Fruit fly (Drosophila melanogaster) whole organism, embryonic: ENCODE data around the gene Surf1.

Experiments used
- CG10147 ChIP-seq: fragments of 200-800 bp; sonication (Bioruptor generic); optimal IDR thresholded peaks from 2 replicates; lab custom pipeline; 2019; ENCODE audit warnings: missing biosample characterization, mild to moderate bottlenecking, missing genetic modification characterization, moderate library complexity
- CG11504 ChIP-seq: fragments of 200-800 bp; sonication (Bioruptor generic); optimal IDR thresholded peaks from 3 replicates; lab custom pipeline; 2019; ENCODE audit warnings: missing biosample characterization, mild to moderate bottlenecking, missing genetic modification characterization, moderate library complexity
- CG1233 ChIP-seq: fragments of 200-800 bp; sonication (Bioruptor generic); optimal IDR thresholded peaks from 4 replicates; lab custom pipeline; 2018; ENCODE audit warnings: missing biosample characterization, mild to moderate bottlenecking, missing genetic modification characterization
- CG14441 ChIP-seq: fragments of 200-800 bp; sonication (Bioruptor generic); IDR thresholded peaks from 2 replicates; pipeline ENCODE4 v1.3.6; 2022; ENCODE audit warnings: missing biosample characterization, missing genetic modification characterization
- CG18011 ChIP-seq: fragments of 200-800 bp; sonication (Bioruptor generic); optimal IDR thresholded peaks from 2 replicates; lab custom pipeline; 2017; ENCODE audit warnings: missing biosample characterization, missing genetic modification characterization, mild to moderate bottlenecking, moderate library complexity, missing genotype
- CG18262 ChIP-seq: fragments of 200-800 bp; optimal IDR thresholded peaks from 3 replicates; lab custom pipeline; 2019; ENCODE audit warnings: missing biosample characterization, mild to moderate bottlenecking, missing genetic modification characterization, moderate library complexity
- CG2199 ChIP-seq: fragments of 200-800 bp; sonication (Bioruptor generic); IDR thresholded peaks from 3 replicates; pipeline ENCODE4 v1.3.6; 2022; ENCODE audit warnings: missing biosample characterization, missing genetic modification characterization
- CG3163 ChIP-seq: fragments of 200-800 bp; sonication (Bioruptor generic); optimal IDR thresholded peaks from 3 replicates; lab custom pipeline; 2016; ENCODE audit warnings: missing biosample characterization, missing genetic modification characterization
- CG34376 ChIP-seq: fragments of 200-800 bp; sonication (Bioruptor generic); optimal IDR thresholded peaks from 2 replicates; lab custom pipeline; 2018; ENCODE audit warnings: missing biosample characterization, mild to moderate bottlenecking, missing genetic modification characterization
- CG6689 ChIP-seq: fragments of 200-800 bp; sonication (Bioruptor generic); IDR thresholded peaks from 2 replicates; pipeline ENCODE4 v1.3.6; 2022; ENCODE audit warnings: missing biosample characterization, missing genetic modification characterization
- CG7357 ChIP-seq: fragments of 200-800 bp; sonication (Bioruptor generic); IDR thresholded peaks from 3 replicates; pipeline ENCODE4 v1.3.6; 2022; ENCODE audit warnings: missing biosample characterization, missing genetic modification characterization
- CG7745 ChIP-seq: fragments of 200-800 bp; sonication (Bioruptor generic); optimal IDR thresholded peaks from 2 replicates; lab custom pipeline; 2018; ENCODE audit warnings: missing biosample characterization, mild to moderate bottlenecking, missing genetic modification characterization, moderate library complexity
- CG8290 ChIP-seq, 3 experiments: fragments of 200-800 bp; sonication (Bioruptor generic); optimal IDR thresholded peaks; 2 replicates each; lab custom pipeline; 2016 to 2019; ENCODE audit warnings: missing biosample characterization in 3 of 3, missing genetic modification characterization in 3 of 3, mild to moderate bottlenecking in 2 of 3, moderate library complexity in 1 of 3
- CG9876 ChIP-seq: fragments of 200-800 bp; sonication (Bioruptor generic); optimal IDR thresholded peaks from 2 replicates; lab custom pipeline; 2016; ENCODE audit warnings: missing biosample characterization, missing genetic modification characterization
- CG9932 ChIP-seq: fragments of 200-800 bp; sonication (Bioruptor generic); IDR thresholded peaks from 2 replicates; pipeline ENCODE4 v1.3.6; 2022; ENCODE audit warnings: missing biosample characterization, missing genetic modification characterization
- D19A ChIP-seq: fragments of 200-800 bp; optimal IDR thresholded peaks from 3 replicates; lab custom pipeline; 2019; ENCODE audit warnings: missing biosample characterization, mild to moderate bottlenecking, missing genetic modification characterization, moderate library complexity
- GATAe ChIP-seq: fragments of 200-800 bp; sonication (Bioruptor generic); conservative IDR thresholded peaks from 2 replicates; pipeline ENCODE4 v1.3.6; 2022; ENCODE audit warnings: missing biosample characterization, missing genetic modification characterization
- HLH3B ChIP-seq: fragments of 200-800 bp; sonication (Bioruptor generic); IDR thresholded peaks from 2 replicates; pipeline ENCODE4 v1.3.6; 2022; ENCODE audit warnings: missing biosample characterization, missing genetic modification characterization
- HLH4C ChIP-seq: fragments of 200-800 bp; sonication (Bioruptor generic); IDR thresholded peaks from 3 replicates; pipeline ENCODE4 v1.3.6; 2022; ENCODE audit warnings: missing biosample characterization, missing genetic modification characterization; ENCODE audit not compliant: partially characterized antibody
- Hr51 ChIP-seq, 2 experiments: fragments of 200-800 bp; sonication (Bioruptor generic); optimal IDR thresholded peaks; 2 replicates in 1 of 2; 3 replicates in 1 of 2; lab custom pipeline; 2016 to 2018; ENCODE audit warnings: missing biosample characterization in 2 of 2, missing genetic modification characterization in 2 of 2, mild to moderate bottlenecking in 1 of 2, moderate library complexity in 1 of 2
- MTF-1 ChIP-seq: fragments of 200-800 bp; sonication (Bioruptor generic); optimal IDR thresholded peaks from 2 replicates; lab custom pipeline; 2018; ENCODE audit warnings: missing biosample characterization, mild to moderate bottlenecking, missing genetic modification characterization, borderline replicate concordance
- Med ChIP-seq: fragments of 200-800 bp; sonication (Bioruptor generic); peaks from one replicate; lab custom pipeline; 2016; ENCODE audit warnings: missing biosample characterization, missing genetic modification characterization, mild to moderate bottlenecking, inconsistent platforms, moderate library complexity
- Meics ChIP-seq: fragments of 200-800 bp; sonication (Bioruptor generic); optimal IDR thresholded peaks from 2 replicates; lab custom pipeline; 2017; ENCODE audit warnings: missing biosample characterization, mild to moderate bottlenecking, missing genetic modification characterization
- Oaz ChIP-seq: fragments of 200-800 bp; sonication (Bioruptor generic); IDR thresholded peaks from 2 replicates; pipeline ENCODE4 v1.3.6; 2022; ENCODE audit warnings: missing biosample characterization, missing genetic modification characterization
- Optix ChIP-seq: fragments of 200-800 bp; sonication (Bioruptor generic); IDR thresholded peaks from 3 replicates; pipeline ENCODE4 v1.3.6; 2022; ENCODE audit warnings: missing biosample characterization, missing genetic modification characterization
- Pdp1 ChIP-seq, 2 experiments: fragments of 200-800 bp; sonication (Bioruptor generic); optimal IDR thresholded peaks; 3 replicates each; lab custom pipeline; 2016; ENCODE audit warnings: missing biosample characterization in 2 of 2, missing genetic modification characterization in 2 of 2, mild to moderate bottlenecking in 1 of 2, moderate library complexity in 1 of 2
- Rfx ChIP-seq: fragments of 200-800 bp; sonication (Bioruptor generic); IDR thresholded peaks from 2 replicates; pipeline ENCODE4 v1.3.6; 2022; ENCODE audit warnings: missing biosample characterization, missing genetic modification characterization
- Stat92E ChIP-seq, 3 experiments: fragments of >200 bp in 2 of 3; fragments of 200-800 bp in 1 of 3; sonication (Bioruptor generic) in 1 of 3; optimal IDR thresholded peaks; 2 replicates each; lab custom pipeline; 2017 to 2019; ENCODE audit warnings: missing biosample characterization in 3 of 3, missing genetic modification characterization in 3 of 3, mild to moderate bottlenecking in 1 of 3, moderate library complexity in 1 of 3
- ci ChIP-seq: fragments of 200-800 bp; sonication (Bioruptor generic); IDR thresholded peaks from 3 replicates; pipeline ENCODE4 v1.3.6; 2022; ENCODE audit warnings: missing biosample characterization, missing genetic modification characterization
- crc ChIP-seq: fragments of 200-800 bp; sonication (Bioruptor generic); optimal IDR thresholded peaks from 2 replicates; lab custom pipeline; 2016; ENCODE audit warnings: missing biosample characterization, missing genetic modification characterization
- crol ChIP-seq: fragments of 200-800 bp; sonication (Bioruptor generic); IDR thresholded peaks from 2 replicates; pipeline ENCODE4 v1.3.6; 2022; ENCODE audit warnings: missing biosample characterization, missing genetic modification characterization
- cwo ChIP-seq: fragments of 200-800 bp; sonication (Bioruptor generic); optimal IDR thresholded peaks from 3 replicates; lab custom pipeline; 2017; ENCODE audit warnings: missing biosample characterization, missing genetic modification characterization, mild to moderate bottlenecking, moderate library complexity, missing genetic modification reagents
- exex ChIP-seq: fragments of 200-800 bp; sonication (Bioruptor generic); optimal IDR thresholded peaks from 4 replicates; lab custom pipeline; 2018; ENCODE audit warnings: missing biosample characterization, mild to moderate bottlenecking, missing genetic modification characterization, moderate library complexity
- fd102C ChIP-seq: fragments of 200-800 bp; sonication (Bioruptor generic); optimal IDR thresholded peaks from 2 replicates; lab custom pipeline; 2018; ENCODE audit warnings: missing biosample characterization, mild to moderate bottlenecking, missing genetic modification characterization, moderate library complexity
- fd64A ChIP-seq: fragments of 200-800 bp; sonication (Bioruptor generic); optimal IDR thresholded peaks from 3 replicates; lab custom pipeline; 2018; ENCODE audit warnings: missing biosample characterization, mild to moderate bottlenecking, missing genetic modification characterization
- fd96Cb ChIP-seq: fragments of 200-800 bp; sonication (Bioruptor generic); optimal IDR thresholded peaks from 2 replicates; lab custom pipeline; 2018; ENCODE audit warnings: missing biosample characterization, mild to moderate bottlenecking, missing genetic modification characterization, moderate library complexity
- gfzf ChIP-seq: fragments of 200-800 bp; sonication (Bioruptor generic); optimal IDR thresholded peaks from 2 replicates; lab custom pipeline; 2016; ENCODE audit warnings: missing biosample characterization, mild to moderate bottlenecking, missing genetic modification characterization, moderate library complexity
- gro ChIP-seq: fragments of 200-800 bp; sonication (Bioruptor generic); optimal IDR thresholded peaks from 2 replicates; lab custom pipeline; 2016; ENCODE audit warnings: missing biosample characterization, missing genetic modification characterization
- gsb-n ChIP-seq: fragments of 200-800 bp; sonication (Bioruptor generic); optimal IDR thresholded peaks from 3 replicates; lab custom pipeline; 2018; ENCODE audit warnings: missing biosample characterization, mild to moderate bottlenecking, missing genetic modification characterization
- lbe ChIP-seq: fragments of 200-800 bp; sonication (Bioruptor generic); optimal IDR thresholded peaks from 2 replicates; lab custom pipeline; 2016; ENCODE audit warnings: missing biosample characterization, mild to moderate bottlenecking, missing genetic modification characterization
- otp ChIP-seq: fragments of 200-800 bp; sonication (Bioruptor generic); IDR thresholded peaks from 3 replicates; pipeline ENCODE4, ENCODE4 v1.3.6; 2022; ENCODE audit warnings: missing biosample characterization, missing genetic modification characterization
- pan ChIP-seq, 4 experiments: fragments of >200 bp in 3 of 4; fragments of 200-800 bp in 1 of 4; sonication (Bioruptor generic) in 1 of 4; optimal IDR thresholded peaks in 3 of 4; IDR thresholded peaks in 1 of 4; 2 replicates each; pipeline versions ENCODE4 v1.3.6 to Lab custom; 2017 to 2022; ENCODE audit warnings: missing biosample characterization in 2 of 4, missing genetic modification characterization in 2 of 4, mixed read lengths in 1 of 4
- pita ChIP-seq: fragments of 200-800 bp; sonication (Bioruptor generic); optimal IDR thresholded peaks from 2 replicates; lab custom pipeline; 2017; ENCODE audit warnings: missing biosample characterization, mild to moderate bottlenecking, missing genetic modification characterization
- sens ChIP-seq: fragments of 200-800 bp; sonication (Bioruptor generic); peaks from one replicate; lab custom pipeline; 2016; ENCODE audit warnings: missing biosample characterization, missing genetic modification characterization
- sima ChIP-seq: fragments of 200-800 bp; sonication (Bioruptor generic); optimal IDR thresholded peaks from 2 replicates; lab custom pipeline; 2016; ENCODE audit warnings: missing biosample characterization, missing genetic modification characterization
- sug ChIP-seq: fragments of 200-800 bp; optimal IDR thresholded peaks from 2 replicates; lab custom pipeline; 2019; ENCODE audit warnings: missing biosample characterization, mild to moderate bottlenecking, missing genetic modification characterization, moderate library complexity
- ttk ChIP-seq: fragments of 200-800 bp; sonication (Bioruptor generic); IDR thresholded peaks from 2 replicates; pipeline ENCODE4 v2.1.2; 2022; ENCODE audit warnings: missing biosample characterization, missing genetic modification characterization

Gene Surf1

DNA sequence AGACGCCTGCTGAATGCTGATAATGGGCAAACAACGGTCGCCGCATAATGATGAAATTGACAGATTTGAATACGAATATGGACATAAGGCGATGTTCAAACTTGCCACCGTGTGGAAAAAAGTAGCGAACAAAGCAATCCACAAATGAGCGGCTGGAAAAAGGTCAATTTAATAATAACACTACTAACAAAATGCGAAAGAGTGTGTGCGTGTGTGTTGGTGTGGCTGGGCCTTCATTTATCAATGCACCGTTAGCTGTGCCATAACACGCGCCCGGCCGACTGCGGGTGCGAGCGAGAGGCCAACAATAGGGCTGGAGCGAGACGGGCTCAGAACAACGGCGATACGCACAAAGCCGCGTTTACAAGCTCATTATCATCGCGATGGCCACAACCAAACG, 17.7 kb downstream of the Surf1 start (continued):
- TF ChIP-seq Meics (GFP tag; lab: Kevin White, UChicago): no peak
- peak in 1 of 2 experiments; percentile 88 for TF ChIP-seq Pdp1 (GFP tag; optimal IDR thresholded peaks at IDR 0.05; lab: Kevin White, UChicago)
- no peak for TF ChIP-seq Oaz (GFP tag; lab: Robert Waterston, UW)
- no peak for TF ChIP-seq gro (GFP tag; lab: Kevin White, UChicago)
- no peak for TF ChIP-seq sima (GFP tag; lab: Kevin White, UChicago)
- no peak for TF ChIP-seq pita (GFP tag; lab: Kevin White, UChicago)
- no peak for TF ChIP-seq CG11504
- no peak for TF ChIP-seq HLH3B (GFP tag; lab: Robert Waterston, UW)
- TF ChIP-seq Optix: no peak
- TF ChIP-seq pan (optimal IDR thresholded peaks at IDR 0.05; lab: Kevin White, UChicago): no peak
- TF ChIP-seq pan (GFP tag; optimal IDR thresholded peaks at IDR 0.05 in 1 of 2, IDR thresholded peaks at IDR 0.05 in 1 of 2): peak in 1 of 2 experiments; percentile 31
- TF ChIP-seq Rfx (GFP tag; lab: Robert Waterston, UW): peak; percentile 12; the same call in 1 of the 2 replicates
- no peak for TF ChIP-seq CG3163 (GFP tag; lab: Kevin White, UChicago)
- no peak for TF ChIP-seq CG14441 (GFP tag; lab: Robert Waterston, UW)
- no peak for TF ChIP-seq gfzf (GFP tag; lab: Kevin White, UChicago)
- TF ChIP-seq CG8290 (GFP tag; optimal IDR thresholded peaks at IDR 0.05; lab: Kevin White, UChicago): no peak
- TF ChIP-seq CG8290 (tag; optimal IDR thresholded peaks at IDR 0.05; lab: Kevin White, UChicago): peak in 1 of 2 experiments; percentile 21
- no peak for TF ChIP-seq CG7357 (GFP tag; lab: Robert Waterston, UW)
- 0 out of 3 replicates have a peak, but pooled peaks have one; percentile 49 for TF ChIP-seq CG2199 (GFP tag; lab: Robert Waterston, UW)

dm6 chr3L:6976601-6977140, 18.5 kb downstream of the Surf1 start:
- TF ChIP-seq GATAe (GFP tag; lab: Robert Waterston, UW) (0 out of 2 replicates have a peak, but pooled peaks have one; percentile 26), ttk (GFP tag; lab: Robert Waterston, UW) (no peak), fd102C (GFP tag; lab: Kevin White, UChicago) (no peak), Med (GFP tag; lab: Kevin White, UChicago) (peak; percentile 55), CG7745 (tag; lab: Kevin White, UChicago) (no peak), Pdp1 (GFP tag; optimal IDR thresholded peaks at IDR 0.05; lab: Kevin White, UChicago) (peak in 1 of 2 experiments; percentile 2), exex (tag; lab: Kevin White, UChicago) (peak; percentile 47), CG34376 (peak; percentile 45), sug (tag; lab: Kevin White, UChicago) (peak; percentile 73), gsb-n (tag; lab: Kevin White, UChicago) (no peak), CG18011 (GFP tag; lab: Kevin White, UChicago) (no peak), fd96Cb (tag; lab: Kevin White, UChicago) (no peak), CG18262 (tag; lab: Kevin White, UChicago) (no peak), otp (GFP tag; lab: Robert Waterston, UW) (peak; percentile 61; the same call in 1 of the 3 replicates), crol (peak; percentile 40; the same call in 1 of the 2 replicates), Hr51 (GFP tag; optimal IDR thresholded peaks at IDR 0.05; lab: Kevin White, UChicago) (no peak), CG9876 (GFP tag; lab: Kevin White, UChicago) (no peak), D19A (no peak), CG9932 (GFP tag; lab: Robert Waterston, UW) (no peak), crc (no peak), sens (peak; percentile 71), CG6689 (GFP tag; lab: Robert Waterston, UW) (no peak), CG10147 (GFP tag; lab: Kevin White, UChicago) (no peak), cwo (GFP tag; lab: Kevin White, UChicago) (no peak), Stat92E (GFP tag; optimal IDR thresholded peaks at IDR 0.05; lab: Kevin White, UChicago) (no peak), MTF-1 (GFP tag; lab: Kevin White, UChicago) (no peak), CG1233 (no peak), ci (no peak), CG2199 (GFP tag; lab: Robert Waterston, UW) (no peak), fd64A (GFP tag; lab: Kevin White, UChicago) (no peak), HLH4C (no peak), lbe (GFP tag; lab: Kevin White, UChicago) (no peak)
